Fruit fly (Drosophila melanogaster) S2 (cell line): ENCODE results near the gene CG11226.

Source experiments
- CG8478 ChIP-seq: fragments of >200 bp; optimal IDR thresholded peaks from 2 replicates; lab custom pipeline; 2018
- CTCF ChIP-seq, 2 experiments: fragments of >200 bp; optimal IDR thresholded peaks; 2 replicates each; lab custom pipeline; 2018

dm6 chr3L:22883649-22884048 is 46.8 kb downstream of the CG11226 start:
- no peak for TF ChIP-seq CG8478 (lab: Kevin White, UChicago)
- no peak for TF ChIP-seq CTCF (optimal IDR thresholded peaks at IDR 0.05; lab: Kevin White, UChicago)
